Worm (Caenorhabditis elegans) whole organism, L3 larva: ENCODE measurements around the gene ipla-1.

Experiments used
- R02D3.7 ChIP-seq: fragments of 150-350 bp; optimal IDR thresholded peaks from 2 replicates; lab custom pipeline; 2014; ENCODE audit warnings: missing biosample characterization, missing genetic modification characterization
- aly-2 ChIP-seq: fragments of 150-350 bp; optimal IDR thresholded peaks from 2 replicates; lab custom pipeline; 2014; ENCODE audit warnings: missing biosample characterization, missing genetic modification characterization
- fkh-2 ChIP-seq: fragments of 150-350 bp; optimal IDR thresholded peaks from 2 replicates; lab custom pipeline; 2014; ENCODE audit warnings: missing biosample characterization, missing genetic modification reagents, missing genetic modification characterization
- hmg-11 ChIP-seq: sonication (generic microtip); optimal IDR thresholded peaks from 2 replicates; lab custom pipeline; 2016; ENCODE audit warnings: missing genetic modification characterization, missing compliant biosample characterization
- jun-1 ChIP-seq: fragments of 150-350 bp; optimal IDR thresholded peaks from 2 replicates; lab custom pipeline; 2014; ENCODE audit warnings: missing biosample characterization, missing genetic modification reagents, missing genetic modification characterization
- nhr-237 ChIP-seq: fragments of 150-350 bp; optimal IDR thresholded peaks from 2 replicates; lab custom pipeline; 2014; ENCODE audit warnings: missing biosample characterization, missing genetic modification characterization
- nhr-76 ChIP-seq: fragments of 150-350 bp; sonication (generic microtip); optimal IDR thresholded peaks from 5 replicates; lab custom pipeline; 2014; ENCODE audit warnings: missing biosample characterization, missing genetic modification characterization
- pqm-1 ChIP-seq: fragments of 150-350 bp; optimal IDR thresholded peaks from 2 replicates; lab custom pipeline; 2017; ENCODE audit warnings: missing biosample characterization, missing genetic modification characterization, inconsistent platforms
- tbx-2 ChIP-seq: sonication (generic microtip); optimal IDR thresholded peaks from 2 replicates; lab custom pipeline; 2016; ENCODE audit warnings: mild to moderate bottlenecking, missing genetic modification characterization, missing compliant biosample characterization
- unc-39 ChIP-seq: sonication (generic microtip); optimal IDR thresholded peaks from 4 replicates; lab custom pipeline; 2017; ENCODE audit warnings: missing biosample characterization, missing genetic modification characterization
- ztf-11 ChIP-seq: fragments of 150-350 bp; optimal IDR thresholded peaks from 2 replicates; lab custom pipeline; 2014; ENCODE audit warnings: missing biosample characterization, missing genetic modification characterization
- ztf-4 ChIP-seq: fragments of 150-350 bp; optimal IDR thresholded peaks from 2 replicates; lab custom pipeline; 2014; ENCODE audit warnings: missing biosample characterization, missing genetic modification characterization

- TF ChIP-seq ztf-11 (tag; lab: Kevin White, UChicago) (no peak), unc-39 (tag; lab: Kevin White, UChicago) (no peak), tbx-2 (tag; lab: Kevin White, UChicago) (no peak), aly-2 (no peak), pqm-1 (no peak), nhr-76 (tag; lab: Kevin White, UChicago) (no peak), jun-1 (tag; lab: Kevin White, UChicago) (no peak), nhr-237 (tag; lab: Kevin White, UChicago) (no peak), hmg-11 (no peak), fkh-2 (tag; lab: Kevin White, UChicago) (no peak), ztf-4 (tag; lab: Kevin White, UChicago) (no peak), R02D3.7 (tag; lab: Kevin White, UChicago) (no peak)
These were observed 28.6 kb downstream of the ipla-1 start for ce11 chrII:4572579-4572978.
